Worm (Caenorhabditis elegans) whole organism, young adult: Measurements from ENCODE around the gene F58D12.1.

Experiments
- B0261.1 ChIP-seq: sonication (generic microtip); optimal IDR thresholded peaks from 2 replicates; lab custom pipeline; 2016; ENCODE audit warnings: mild to moderate bottlenecking, missing genetic modification characterization, moderate library complexity, missing compliant biosample characterization
- C06A6.2 ChIP-seq: fragments of 200-800 bp; sonication (Bioruptor generic); conservative IDR thresholded peaks from 2 replicates; pipeline ENCODE4 v1.3.6; 2022; ENCODE audit warnings: missing genetic modification characterization, missing compliant biosample characterization
- C17E4.6 ChIP-seq: fragments of 200-800 bp; sonication (Bioruptor generic); IDR thresholded peaks from 2 replicates; pipeline ENCODE4 v1.3.6; 2022; ENCODE audit warnings: missing genetic modification reagents, missing genetic modification characterization, missing compliant biosample characterization
- D2030.7 ChIP-seq: fragments of 200-800 bp; sonication (Bioruptor generic); IDR thresholded peaks from 2 replicates; pipeline ENCODE4 v1.3.6; 2022; ENCODE audit warnings: missing genetic modification reagents, missing genetic modification characterization, missing compliant biosample characterization
- F22D6.2 ChIP-seq: sonication (generic microtip); optimal IDR thresholded peaks from 2 replicates; lab custom pipeline; 2016; ENCODE audit warnings: mild to moderate bottlenecking, missing genetic modification characterization, missing compliant biosample characterization
- F52B5.7 ChIP-seq: sonication (generic microtip); optimal IDR thresholded peaks from 2 replicates; lab custom pipeline; 2016; ENCODE audit warnings: mild to moderate bottlenecking, missing genetic modification characterization, missing compliant biosample characterization
- F57C9.4 ChIP-seq: sonication (generic microtip); optimal IDR thresholded peaks from 2 replicates; lab custom pipeline; 2017; ENCODE audit warnings: mild to moderate bottlenecking, missing genetic modification characterization, missing compliant biosample characterization
- K11D2.4 ChIP-seq: fragments of 200-800 bp; sonication (Bioruptor generic); IDR thresholded peaks from 2 replicates; pipeline ENCODE4 v1.3.6; 2022; ENCODE audit warnings: missing genetic modification reagents, missing genetic modification characterization, missing compliant biosample characterization
- K12H6.12 ChIP-seq: fragments of 200-800 bp; sonication (Bioruptor generic); optimal IDR thresholded peaks from 2 replicates; lab custom pipeline; 2018; ENCODE audit warnings: mild to moderate bottlenecking, missing genetic modification characterization, missing compliant biosample characterization
- Y67H2A.10 ChIP-seq: fragments of 200-800 bp; sonication (Bioruptor generic); conservative IDR thresholded peaks from 2 replicates; pipeline ENCODE4 v1.3.6; 2022; ENCODE audit warnings: missing genetic modification reagents, missing genetic modification characterization, missing compliant biosample characterization
- ZK185.1 ChIP-seq: sonication (generic microtip); optimal IDR thresholded peaks from 2 replicates; lab custom pipeline; 2016; ENCODE audit warnings: mild to moderate bottlenecking, missing genetic modification characterization, missing compliant biosample characterization; ENCODE audit not compliant: poor library complexity, severe bottlenecking
- atf-7 ChIP-seq: sonication (generic microtip); optimal IDR thresholded peaks from 2 replicates; lab custom pipeline; 2017; ENCODE audit warnings: mild to moderate bottlenecking, missing genetic modification characterization, missing compliant biosample characterization
- attf-3 ChIP-seq: fragments of 200-800 bp; sonication (Bioruptor generic); conservative IDR thresholded peaks from 2 replicates; pipeline ENCODE4 v1.3.6; 2022; ENCODE audit warnings: missing genetic modification reagents, missing genetic modification characterization, missing compliant biosample characterization
- attf-5 ChIP-seq: fragments of 200-800 bp; sonication (Bioruptor generic); optimal IDR thresholded peaks from 2 replicates; lab custom pipeline; 2018; ENCODE audit warnings: mild to moderate bottlenecking, missing genetic modification characterization, missing compliant biosample characterization
- cebp-1 ChIP-seq, 2 experiments: fragments of 200-800 bp in 1 of 2; sonication (Bioruptor generic) in 1 of 2; sonication (generic microtip) in 1 of 2; IDR thresholded peaks in 1 of 2; optimal IDR thresholded peaks in 1 of 2; 2 replicates each; pipeline versions ENCODE4 v1.3.6 to Lab custom; 2017 to 2022; ENCODE audit warnings: missing compliant biosample characterization in 2 of 2, missing genetic modification characterization in 2 of 2, mild to moderate bottlenecking in 1 of 2, missing genetic modification reagents in 1 of 2, moderate library complexity in 1 of 2
- ceh-100 ChIP-seq: fragments of 200-800 bp; sonication (Bioruptor generic); IDR thresholded peaks from 2 replicates; pipeline ENCODE4 v1.3.6; 2022; ENCODE audit warnings: missing genetic modification reagents, missing genetic modification characterization, missing compliant biosample characterization
- ceh-27 ChIP-seq: fragments of 200-800 bp; sonication (Bioruptor generic); optimal IDR thresholded peaks from 2 replicates; lab custom pipeline; 2018; ENCODE audit warnings: mild to moderate bottlenecking, missing genetic modification characterization, moderate library complexity, missing compliant biosample characterization
- ceh-40 ChIP-seq: fragments of 200-800 bp; sonication (Bioruptor generic); IDR thresholded peaks from 2 replicates; pipeline ENCODE4 v1.3.6; 2022; ENCODE audit warnings: missing genetic modification characterization, missing compliant biosample characterization
- ceh-91 ChIP-seq: fragments of 200-800 bp; sonication (Bioruptor generic); IDR thresholded peaks from 2 replicates; pipeline ENCODE4 v1.3.6; 2022; ENCODE audit warnings: missing genetic modification reagents, missing genetic modification characterization, missing compliant biosample characterization
- chd-7 ChIP-seq: sonication (generic microtip); optimal IDR thresholded peaks from 2 replicates; lab custom pipeline; 2016; ENCODE audit warnings: mild to moderate bottlenecking, missing genetic modification characterization, moderate library complexity, missing compliant biosample characterization
- dox-1 ChIP-seq: fragments of 200-800 bp; sonication (Bioruptor generic); IDR thresholded peaks from 2 replicates; pipeline ENCODE4 v1.3.6; 2022; ENCODE audit warnings: missing genetic modification reagents, missing genetic modification characterization, missing compliant biosample characterization
- egl-44 ChIP-seq: fragments of 200-800 bp; sonication (Bioruptor generic); IDR thresholded peaks from 2 replicates; pipeline ENCODE4 v1.3.6; 2022; ENCODE audit warnings: missing genetic modification reagents, missing genetic modification characterization, missing compliant biosample characterization
- ets-4 ChIP-seq: fragments of 200-800 bp; sonication (Bioruptor generic); optimal IDR thresholded peaks from 2 replicates; lab custom pipeline; 2018; ENCODE audit warnings: mild to moderate bottlenecking, missing genetic modification characterization, missing compliant biosample characterization
- hsf-1 ChIP-seq: fragments of 200-800 bp; sonication (Bioruptor generic); IDR thresholded peaks from 2 replicates; pipeline ENCODE4 v1.3.6; 2022; ENCODE audit warnings: missing genetic modification reagents, missing genetic modification characterization, missing compliant biosample characterization
- let-526 ChIP-seq: fragments of 200-800 bp; sonication (Bioruptor generic); IDR thresholded peaks from 2 replicates; pipeline ENCODE4 v1.3.6; 2022; ENCODE audit warnings: missing genetic modification reagents, missing genetic modification characterization, missing compliant biosample characterization
- lin-26 ChIP-seq: fragments of 200-800 bp; sonication (Bioruptor generic); IDR thresholded peaks from 2 replicates; pipeline ENCODE4 v1.3.6; 2022; ENCODE audit warnings: missing genetic modification reagents, missing genetic modification characterization, missing compliant biosample characterization
- lin-40 ChIP-seq: sonication (generic microtip); optimal IDR thresholded peaks from 2 replicates; lab custom pipeline; 2016; ENCODE audit warnings: missing genetic modification characterization, mild to moderate bottlenecking, missing compliant biosample characterization, missing genotype, missing genetic modification reagents
- lir-1 ChIP-seq: fragments of 200-800 bp; sonication (Bioruptor generic); conservative IDR thresholded peaks from 2 replicates; pipeline ENCODE4 v1.3.6; 2022; ENCODE audit warnings: missing genetic modification reagents, missing genetic modification characterization, missing compliant biosample characterization
- madf-10 ChIP-seq: sonication (generic microtip); optimal IDR thresholded peaks from 2 replicates; lab custom pipeline; 2016; ENCODE audit warnings: mild to moderate bottlenecking, missing genetic modification characterization, missing compliant biosample characterization
- madf-3 ChIP-seq: fragments of 200-800 bp; sonication (Bioruptor generic); IDR thresholded peaks from 2 replicates; pipeline ENCODE4 v1.3.6; 2022; ENCODE audit warnings: missing genetic modification reagents, missing genetic modification characterization, missing compliant biosample characterization
- madf-6 ChIP-seq: fragments of 200-800 bp; sonication (Bioruptor generic); IDR thresholded peaks from 2 replicates; pipeline ENCODE4 v1.3.6; 2022; ENCODE audit warnings: missing genetic modification reagents, missing genetic modification characterization, missing compliant biosample characterization
- madf-8 ChIP-seq: fragments of 200-800 bp; sonication (Bioruptor generic); conservative IDR thresholded peaks from 2 replicates; pipeline ENCODE4 v1.3.6; 2022; ENCODE audit warnings: missing genetic modification reagents, missing genetic modification characterization, missing compliant biosample characterization
- nfya-2 ChIP-seq: fragments of 200-800 bp; sonication (Bioruptor generic); IDR thresholded peaks from 2 replicates; pipeline ENCODE4 v1.3.6; 2022; ENCODE audit warnings: missing genetic modification reagents, missing genetic modification characterization, missing compliant biosample characterization
- nfyb-1 ChIP-seq: fragments of 200-800 bp; sonication (Bioruptor generic); IDR thresholded peaks from 2 replicates; pipeline ENCODE4 v1.3.6; 2022; ENCODE audit warnings: missing genetic modification reagents, missing genetic modification characterization, missing compliant biosample characterization
- nhr-27 ChIP-seq: fragments of 200-800 bp; sonication (Bioruptor generic); optimal IDR thresholded peaks from 2 replicates; lab custom pipeline; 2018; ENCODE audit warnings: mild to moderate bottlenecking, missing genetic modification characterization, moderate library complexity, missing compliant biosample characterization
- nhr-80 ChIP-seq: sonication (generic microtip); optimal IDR thresholded peaks from 2 replicates; lab custom pipeline; 2016; ENCODE audit warnings: missing genetic modification characterization, missing compliant biosample characterization
- rcor-1 ChIP-seq: fragments of 200-800 bp; sonication (Bioruptor generic); IDR thresholded peaks from 2 replicates; pipeline ENCODE4 v1.3.6; 2022; ENCODE audit warnings: missing genetic modification reagents, missing genetic modification characterization, missing compliant biosample characterization
- repo-1 ChIP-seq: sonication (generic microtip); optimal IDR thresholded peaks from 2 replicates; lab custom pipeline; 2017; ENCODE audit warnings: mild to moderate bottlenecking, missing genetic modification characterization, missing compliant biosample characterization
- sea-2 ChIP-seq: fragments of 200-800 bp; sonication (Bioruptor generic); IDR thresholded peaks from 2 replicates; pipeline ENCODE4 v1.3.6; 2022; ENCODE audit warnings: missing genetic modification characterization, missing compliant biosample characterization
- snpc-1.3 ChIP-seq: sonication (generic microtip); optimal IDR thresholded peaks from 2 replicates; lab custom pipeline; 2017; ENCODE audit warnings: missing genetic modification characterization, mild to moderate bottlenecking, missing compliant biosample characterization, antibody characterized with exemption, moderate library complexity, missing genotype, missing genetic modification reagents; ENCODE audit not compliant: insufficient read depth
- somi-1 ChIP-seq: fragments of 200-800 bp; sonication (Bioruptor generic); optimal IDR thresholded peaks from 2 replicates; lab custom pipeline; 2018; ENCODE audit warnings: mild to moderate bottlenecking, missing genetic modification characterization, missing compliant biosample characterization
- tbp1 ChIP-seq: fragments of 200-800 bp; sonication (Bioruptor generic); optimal IDR thresholded peaks from 2 replicates; lab custom pipeline; 2018; ENCODE audit warnings: mild to moderate bottlenecking, missing genetic modification characterization, missing compliant biosample characterization
- tlf-1 ChIP-seq: fragments of 200-800 bp; sonication (Bioruptor generic); optimal IDR thresholded peaks from 2 replicates; lab custom pipeline; 2018; ENCODE audit warnings: mild to moderate bottlenecking, missing genetic modification characterization, missing compliant biosample characterization
- unc-130 ChIP-seq: sonication (generic microtip); optimal IDR thresholded peaks from 2 replicates; lab custom pipeline; 2016; ENCODE audit warnings: missing genetic modification reagents, missing genetic modification characterization, missing compliant biosample characterization
- ztf-18 ChIP-seq: sonication (generic microtip); optimal IDR thresholded peaks from 2 replicates; lab custom pipeline; 2016; ENCODE audit warnings: missing genotype, mild to moderate bottlenecking, missing genetic modification characterization, missing compliant biosample characterization
- ztf-22 ChIP-seq: fragments of 200-800 bp; sonication (Bioruptor generic); optimal IDR thresholded peaks from 2 replicates; lab custom pipeline; 2018; ENCODE audit warnings: mild to moderate bottlenecking, missing genetic modification characterization, moderate library complexity, missing compliant biosample characterization
- ztf-25 ChIP-seq: fragments of 200-800 bp; sonication (Bioruptor generic); IDR thresholded peaks from 2 replicates; pipeline ENCODE4 v1.3.6; 2022; ENCODE audit warnings: missing genetic modification reagents, missing genetic modification characterization, missing compliant biosample characterization
- ztf-6 ChIP-seq: fragments of 200-800 bp; sonication (Bioruptor generic); IDR thresholded peaks from 2 replicates; pipeline ENCODE4 v1.3.6; 2022; ENCODE audit warnings: missing genetic modification reagents, missing genetic modification characterization, missing compliant biosample characterization

Gene F58D12.1

ce11 chrV:14055097-14055496, 5.7 kb downstream of the F58D12.1 start (continued):
- TF ChIP-seq attf-5 (peak; percentile 95), F52B5.7 (peak; percentile 73), K12H6.12 (tag; lab: Kevin White, UChicago) (peak; percentile 92), ZK185.1 (peak; percentile 97), dox-1 (GFP tag; lab: Robert Waterston, UW) (peak; percentile 98), C06A6.2 (GFP tag; lab: Robert Waterston, UW) (peak; percentile 97), D2030.7 (GFP tag; lab: Robert Waterston, UW) (peak; percentile 60), let-526 (GFP tag; lab: Robert Waterston, UW) (peak; percentile 98), madf-8 (GFP tag; lab: Robert Waterston, UW) (peak; percentile 67), C17E4.6 (peak; percentile 85), nfyb-1 (GFP tag; lab: Robert Waterston, UW) (peak; percentile 97), cebp-1 (GFP tag; IDR thresholded peaks at IDR 0.05; lab: Robert Waterston, UW) (peak; percentile 87), cebp-1 (tag; optimal IDR thresholded peaks at IDR 0.05; lab: Kevin White, UChicago) (peak; percentile 87), lin-40 (peak; percentile 96), ztf-18 (tag; lab: Kevin White, UChicago) (peak; percentile 55), lin-26 (GFP tag; lab: Robert Waterston, UW) (peak; percentile 83), nhr-80 (peak; percentile 75), somi-1 (peak; percentile 84), Y67H2A.10 (GFP tag; lab: Robert Waterston, UW) (peak; percentile 90), chd-7 (peak; percentile 87), rcor-1 (peak; percentile 95), tlf-1 (peak; percentile 85), ets-4 (GFP tag; lab: Kevin White, UChicago) (peak; percentile 41), ztf-25 (GFP tag; lab: Robert Waterston, UW) (peak; percentile 77; the same call in 1 of the 2 replicates), atf-7 (tag; lab: Kevin White, UChicago) (peak; percentile 95), ceh-27 (GFP tag; lab: Kevin White, UChicago) (peak; percentile 96), K11D2.4 (GFP tag; lab: Robert Waterston, UW) (peak; percentile 97), snpc-1.3 (peak; percentile 19), nfya-2 (0 out of 2 replicates have a peak, but pooled peaks have one; percentile 40), ceh-40 (GFP tag; lab: Robert Waterston, UW) (0 out of 2 replicates have a peak, but pooled peaks have one; percentile 25), madf-6 (peak; percentile 85), hsf-1 (peak; percentile 74), attf-3 (peak; percentile 82), ztf-22 (GFP tag; lab: Kevin White, UChicago) (peak; percentile 78), madf-3 (GFP tag; lab: Robert Waterston, UW) (peak; percentile 94), unc-130 (peak; percentile 60), ceh-91 (GFP tag; lab: Robert Waterston, UW) (peak; percentile 77), madf-10 (tag; lab: Kevin White, UChicago) (peak; percentile 88), tbp1 (GFP tag; lab: Kevin White, UChicago) (peak; percentile 68), lir-1 (GFP tag; lab: Robert Waterston, UW) (peak; percentile 97), repo-1 (tag; lab: Kevin White, UChicago) (peak; percentile 78), F57C9.4 (tag; lab: Kevin White, UChicago) (peak; percentile 87), nhr-27 (tag; lab: Kevin White, UChicago) (peak; percentile 75), egl-44 (peak; percentile 94), B0261.1 (tag; lab: Kevin White, UChicago) (peak; percentile 17), F22D6.2 (peak; percentile 86), sea-2 (GFP tag; lab: Robert Waterston, UW) (peak; percentile 93), ztf-6 (GFP tag; lab: Robert Waterston, UW) (peak; percentile 91), ceh-100 (GFP tag; lab: Robert Waterston, UW) (peak; percentile 94)
